Fruit fly (Drosophila melanogaster) whole organism, embryonic: ENCODE data around the gene Coq5.

Experiments
- Awh ChIP-seq: fragments of 200-800 bp; sonication (Bioruptor generic); IDR thresholded peaks from 2 replicates; pipeline ENCODE4, ENCODE4 v1.3.6; 2022; ENCODE audit warnings: missing biosample characterization, missing genetic modification characterization
- B-H1 ChIP-seq: fragments of 200-800 bp; sonication (Bioruptor generic); IDR thresholded peaks from 3 replicates; pipeline ENCODE4 v1.3.6; 2022; ENCODE audit warnings: missing biosample characterization, missing genetic modification characterization
- CG10147 ChIP-seq: fragments of 200-800 bp; sonication (Bioruptor generic); optimal IDR thresholded peaks from 2 replicates; lab custom pipeline; 2019; ENCODE audit warnings: missing biosample characterization, mild to moderate bottlenecking, missing genetic modification characterization, moderate library complexity
- CG10431 ChIP-seq: fragments of 200-800 bp; sonication (Bioruptor generic); optimal IDR thresholded peaks from 3 replicates; lab custom pipeline; 2018; ENCODE audit warnings: missing biosample characterization, mild to moderate bottlenecking, missing genetic modification characterization
- CG12744 ChIP-seq: fragments of 200-800 bp; sonication (Bioruptor generic); optimal IDR thresholded peaks from 2 replicates; lab custom pipeline; 2016; ENCODE audit warnings: missing biosample characterization, missing genetic modification characterization
- CG12769 ChIP-seq: fragments of 200-800 bp; sonication (Bioruptor generic); optimal IDR thresholded peaks from 2 replicates; lab custom pipeline; 2019; ENCODE audit warnings: missing biosample characterization, mild to moderate bottlenecking, missing genetic modification characterization, moderate library complexity
- CG13624 ChIP-seq: fragments of 200-800 bp; sonication (Bioruptor generic); optimal IDR thresholded peaks from 2 replicates; lab custom pipeline; 2016; ENCODE audit warnings: missing biosample characterization, missing genetic modification characterization
- CG13775 ChIP-seq: fragments of 200-800 bp; sonication (Bioruptor generic); optimal IDR thresholded peaks from 3 replicates; lab custom pipeline; 2017; ENCODE audit warnings: missing biosample characterization, mild to moderate bottlenecking, missing genetic modification characterization
- CG15269 ChIP-seq: fragments of 200-800 bp; sonication (Bioruptor generic); optimal IDR thresholded peaks from 2 replicates; lab custom pipeline; 2018; ENCODE audit warnings: missing biosample characterization, mild to moderate bottlenecking, missing genetic modification characterization, moderate library complexity
- CG15696 ChIP-seq: fragments of 200-800 bp; sonication (Bioruptor generic); optimal IDR thresholded peaks from 2 replicates; lab custom pipeline; 2019; ENCODE audit warnings: missing biosample characterization, mild to moderate bottlenecking, missing genetic modification characterization, moderate library complexity
- CG17612 ChIP-seq: fragments of 200-800 bp; sonication (Bioruptor generic); IDR thresholded peaks from 2 replicates; pipeline ENCODE4 v1.3.6; 2022; ENCODE audit warnings: missing biosample characterization, missing genetic modification characterization
- CG17829 ChIP-seq: fragments of 200-800 bp; optimal IDR thresholded peaks from 2 replicates; lab custom pipeline; 2019; ENCODE audit warnings: missing biosample characterization, mild to moderate bottlenecking, missing genetic modification characterization, moderate library complexity
- CG3995 ChIP-seq: fragments of 200-800 bp; sonication (Bioruptor generic); optimal IDR thresholded peaks from 3 replicates; lab custom pipeline; 2016; ENCODE audit warnings: missing biosample characterization, missing genetic modification characterization
- CG4360 ChIP-seq: fragments of 200-800 bp; sonication (Bioruptor generic); IDR thresholded peaks from 2 replicates; pipeline ENCODE4 v1.3.6; 2022; ENCODE audit warnings: missing biosample characterization, missing genetic modification characterization
- CG6689 ChIP-seq: fragments of 200-800 bp; sonication (Bioruptor generic); IDR thresholded peaks from 2 replicates; pipeline ENCODE4 v1.3.6; 2022; ENCODE audit warnings: missing biosample characterization, missing genetic modification characterization
- CG6813 ChIP-seq: fragments of 200-800 bp; sonication (Bioruptor generic); optimal IDR thresholded peaks from 2 replicates; lab custom pipeline; 2017; ENCODE audit warnings: missing biosample characterization, missing genetic modification characterization, mild to moderate bottlenecking, moderate library complexity, missing genetic modification reagents
- CG7745 ChIP-seq: fragments of 200-800 bp; sonication (Bioruptor generic); optimal IDR thresholded peaks from 2 replicates; lab custom pipeline; 2018; ENCODE audit warnings: missing biosample characterization, mild to moderate bottlenecking, missing genetic modification characterization, moderate library complexity
- CTCF ChIP-seq: fragments of 200-800 bp; sonication (Bioruptor generic); optimal IDR thresholded peaks from 2 replicates; lab custom pipeline; 2017; ENCODE audit warnings: missing biosample characterization, mild to moderate bottlenecking, missing genetic modification characterization, moderate library complexity
- Gsc ChIP-seq: fragments of 200-800 bp; sonication (Bioruptor generic); IDR thresholded peaks from 2 replicates; pipeline ENCODE4 v1.3.6; 2022; ENCODE audit warnings: missing biosample characterization, missing genetic modification characterization
- HHEX ChIP-seq: fragments of 200-800 bp; sonication (Bioruptor generic); optimal IDR thresholded peaks from 3 replicates; lab custom pipeline; 2017; ENCODE audit warnings: missing biosample characterization, mild to moderate bottlenecking, missing genetic modification characterization, missing genetic modification reagents
- Hmr ChIP-seq: fragments of 200-800 bp; sonication (Bioruptor generic); optimal IDR thresholded peaks from 3 replicates; lab custom pipeline; 2017; ENCODE audit warnings: mild to moderate bottlenecking, missing biosample characterization, missing genetic modification reagents, missing genetic modification characterization
- Myb ChIP-seq: fragments of 200-800 bp; sonication (Bioruptor generic); optimal IDR thresholded peaks from 2 replicates; lab custom pipeline; 2016; ENCODE audit warnings: missing biosample characterization, missing genetic modification characterization
- Ptx1 ChIP-seq: fragments of 200-800 bp; sonication (Bioruptor generic); IDR thresholded peaks from 2 replicates; pipeline ENCODE4 v1.3.6; 2022; ENCODE audit warnings: missing biosample characterization, missing genetic modification characterization
- Rfx ChIP-seq: fragments of 200-800 bp; sonication (Bioruptor generic); IDR thresholded peaks from 2 replicates; pipeline ENCODE4 v1.3.6; 2022; ENCODE audit warnings: missing biosample characterization, missing genetic modification characterization
- Side ChIP-seq: fragments of 200-800 bp; sonication (Bioruptor generic); optimal IDR thresholded peaks from 2 replicates; lab custom pipeline; 2016; ENCODE audit warnings: missing biosample characterization, missing genetic modification characterization
- Sry-δ ChIP-seq: fragments of 200-800 bp; sonication (Bioruptor generic); optimal IDR thresholded peaks from 2 replicates; lab custom pipeline; 2016; ENCODE audit warnings: missing biosample characterization, missing genetic modification characterization
- Vsx1 ChIP-seq: fragments of 200-800 bp; sonication (Bioruptor generic); optimal IDR thresholded peaks from 2 replicates; lab custom pipeline; 2017; ENCODE audit warnings: missing biosample characterization, mild to moderate bottlenecking, missing genetic modification characterization, missing genetic modification reagents
- ac ChIP-seq: fragments of 200-800 bp; sonication (Bioruptor generic); optimal IDR thresholded peaks from 3 replicates; lab custom pipeline; 2017; ENCODE audit warnings: missing biosample characterization, mild to moderate bottlenecking, missing genetic modification characterization
- amos ChIP-seq: fragments of 200-800 bp; sonication (Bioruptor generic); IDR thresholded peaks from 2 replicates; pipeline ENCODE4 v1.3.6; 2022; ENCODE audit warnings: missing biosample characterization, missing genetic modification characterization; ENCODE audit not compliant: partially characterized antibody
- aop ChIP-seq: fragments of 200-800 bp; sonication (Bioruptor generic); IDR thresholded peaks from 2 replicates; pipeline ENCODE4 v1.3.6; 2022; ENCODE audit warnings: missing biosample characterization, missing genetic modification characterization
- bowl ChIP-seq: fragments of 200-800 bp; sonication (Bioruptor generic); IDR thresholded peaks from 2 replicates; pipeline ENCODE4 v1.3.6; 2022; ENCODE audit warnings: missing biosample characterization, missing genetic modification characterization
- bsh ChIP-seq, 2 experiments: fragments of 200-800 bp; sonication (Bioruptor generic); optimal IDR thresholded peaks; 2 replicates each; lab custom pipeline; 2017 to 2018; ENCODE audit warnings: mild to moderate bottlenecking in 2 of 2, missing biosample characterization in 2 of 2, missing genetic modification characterization in 2 of 2, moderate library complexity in 1 of 2
- cad ChIP-seq: fragments of >200 bp; optimal IDR thresholded peaks from 2 replicates; lab custom pipeline; 2017; ENCODE audit warnings: missing biosample characterization, missing genetic modification characterization
- chm ChIP-seq: fragments of 200-800 bp; sonication (Bioruptor generic); IDR thresholded peaks from 2 replicates; pipeline ENCODE4 v1.3.6; 2022; ENCODE audit warnings: missing biosample characterization, missing genetic modification characterization
- crp ChIP-seq, 2 experiments: fragments of 200-800 bp; sonication (Bioruptor generic); optimal IDR thresholded peaks; 2 replicates in 1 of 2; 3 replicates in 1 of 2; lab custom pipeline; 2017; ENCODE audit warnings: missing biosample characterization in 2 of 2, missing genetic modification characterization in 2 of 2, mild to moderate bottlenecking in 1 of 2, moderate library complexity in 1 of 2
- dati ChIP-seq: fragments of 200-800 bp; sonication (Bioruptor generic); IDR thresholded peaks from 2 replicates; pipeline ENCODE4 v1.3.6; 2022; ENCODE audit warnings: missing biosample characterization, missing genetic modification characterization
- dmrt99B ChIP-seq: fragments of 200-800 bp; sonication (Bioruptor generic); optimal IDR thresholded peaks from 2 replicates; lab custom pipeline; 2018; ENCODE audit warnings: missing biosample characterization, mild to moderate bottlenecking, missing genetic modification characterization, moderate library complexity
- dpn ChIP-seq, 2 experiments: fragments of 200-800 bp; sonication (Bioruptor generic); optimal IDR thresholded peaks; 3 replicates each; lab custom pipeline; 2016; ENCODE audit warnings: missing biosample characterization in 2 of 2, missing genetic modification characterization in 2 of 2
- esg ChIP-seq: fragments of 200-800 bp; sonication (Bioruptor generic); conservative IDR thresholded peaks from 2 replicates; pipeline ENCODE4 v1.3.6; 2022; ENCODE audit warnings: missing biosample characterization, missing genetic modification characterization
- ewg ChIP-seq: fragments of 200-800 bp; sonication (Bioruptor generic); optimal IDR thresholded peaks from 3 replicates; lab custom pipeline; 2017; ENCODE audit warnings: mild to moderate bottlenecking, missing biosample characterization, missing genetic modification reagents, missing genetic modification characterization
- fd102C ChIP-seq: fragments of 200-800 bp; sonication (Bioruptor generic); optimal IDR thresholded peaks from 2 replicates; lab custom pipeline; 2018; ENCODE audit warnings: missing biosample characterization, mild to moderate bottlenecking, missing genetic modification characterization, moderate library complexity
- gsb ChIP-seq: fragments of 200-800 bp; sonication (Bioruptor generic); IDR thresholded peaks from 2 replicates; pipeline ENCODE4 v1.3.6; 2022; ENCODE audit warnings: missing biosample characterization, missing genetic modification characterization
- jumu ChIP-seq: fragments of 200-800 bp; sonication (Bioruptor generic); optimal IDR thresholded peaks from 3 replicates; lab custom pipeline; 2016; ENCODE audit warnings: missing biosample characterization, missing genetic modification characterization
- lab ChIP-seq: fragments of 200-800 bp; sonication (Bioruptor generic); optimal IDR thresholded peaks from 3 replicates; lab custom pipeline; 2017; ENCODE audit warnings: missing biosample characterization, missing genetic modification characterization, mild to moderate bottlenecking, moderate library complexity, missing genetic modification reagents
- p53 ChIP-seq: fragments of 200-800 bp; sonication (Bioruptor generic); optimal IDR thresholded peaks from 2 replicates; lab custom pipeline; 2016; ENCODE audit warnings: missing biosample characterization, missing genetic modification characterization
- psq ChIP-seq: fragments of 200-800 bp; sonication (Bioruptor generic); optimal IDR thresholded peaks from 2 replicates; lab custom pipeline; 2017; ENCODE audit warnings: missing biosample characterization, missing genetic modification characterization
- ro ChIP-seq: fragments of 200-800 bp; sonication (Bioruptor generic); IDR thresholded peaks from 2 replicates; pipeline ENCODE4 v1.3.6; 2022; ENCODE audit warnings: missing biosample characterization, missing genetic modification characterization
- sna ChIP-seq: fragments of 200-800 bp; sonication (Bioruptor generic); IDR thresholded peaks from 2 replicates; pipeline ENCODE4 v1.3.6; 2022; ENCODE audit warnings: missing biosample characterization, missing genetic modification characterization; ENCODE audit not compliant: partially characterized antibody
- tap ChIP-seq: fragments of 200-800 bp; optimal IDR thresholded peaks from 3 replicates; lab custom pipeline; 2019; ENCODE audit warnings: missing biosample characterization, mild to moderate bottlenecking, missing genetic modification characterization, moderate library complexity
- tx ChIP-seq: fragments of 200-800 bp; sonication (Bioruptor generic); optimal IDR thresholded peaks from 2 replicates; lab custom pipeline; 2016; ENCODE audit warnings: missing biosample characterization, missing genetic modification characterization
- z ChIP-seq: fragments of 200-800 bp; sonication (Bioruptor generic); IDR thresholded peaks from 3 replicates; pipeline ENCODE4 v1.3.6; 2022; ENCODE audit warnings: missing biosample characterization, missing genetic modification characterization
- zen2 ChIP-seq: fragments of 200-800 bp; sonication (Bioruptor generic); IDR thresholded peaks from 3 replicates; pipeline ENCODE4 v1.3.6; 2022; ENCODE audit warnings: missing biosample characterization, missing genetic modification characterization; ENCODE audit not compliant: partially characterized antibody

The Coq5 gene

DNA sequence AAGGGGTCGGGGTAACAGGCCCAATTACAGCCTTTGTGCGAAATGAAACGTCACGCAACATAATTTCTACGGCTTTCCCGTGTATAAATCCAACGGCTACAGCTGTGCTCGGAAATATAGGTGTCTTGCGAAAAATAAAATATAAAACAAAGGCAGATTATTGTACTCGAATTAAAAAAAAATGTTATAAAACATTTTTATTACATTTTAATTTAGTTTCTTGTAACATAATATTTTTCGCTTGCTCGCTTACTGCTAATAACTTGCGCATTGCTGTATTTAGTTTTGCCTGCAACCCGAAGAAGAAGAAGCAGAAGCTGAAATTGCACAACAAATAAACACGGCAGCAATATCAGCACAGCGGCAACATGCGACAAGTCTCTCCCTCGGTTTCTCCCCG, 51.3 kb downstream of the Coq5 start (continued):
- TF ChIP-seq Sry-δ (no peak), ro (0 out of 2 replicates have a peak, but pooled peaks have one; percentile 15), lab (GFP tag; lab: Kevin White, UChicago) (peak; percentile 18), Side (no peak), gsb (no peak), tap (tag; lab: Kevin White, UChicago) (peak; percentile 47), Ptx1 (peak; percentile 66), psq (no peak), sna (GFP tag; lab: Robert Waterston, UW) (no peak), Gsc (GFP tag; lab: Robert Waterston, UW) (no peak), jumu (GFP tag; lab: Kevin White, UChicago) (no peak), dati (GFP tag; lab: Robert Waterston, UW) (no peak), B-H1 (0 out of 3 replicates have a peak, but pooled peaks have one; percentile 12), CTCF (GFP tag; lab: Kevin White, UChicago) (no peak), p53 (GFP tag; lab: Kevin White, UChicago) (no peak), CG3995 (GFP tag; lab: Kevin White, UChicago) (no peak), ewg (GFP tag; lab: Kevin White, UChicago) (no peak), chm (GFP tag; lab: Robert Waterston, UW) (no peak), amos (no peak), CG15269 (peak; percentile 54), fd102C (peak; percentile 10), aop (GFP tag; lab: Robert Waterston, UW) (no peak), CG13624 (GFP tag; lab: Kevin White, UChicago) (no peak), esg (GFP tag; lab: Robert Waterston, UW) (peak; percentile 43; the same call in 1 of the 2 replicates), CG17612 (GFP tag; lab: Robert Waterston, UW) (no peak), bsh (GFP tag; optimal IDR thresholded peaks at IDR 0.05; lab: Kevin White, UChicago) (peak; percentile 47), Hmr (GFP tag; lab: Kevin White, UChicago) (no peak), CG10147 (GFP tag; lab: Kevin White, UChicago) (no peak), dmrt99B (tag; lab: Kevin White, UChicago) (peak; percentile 74), CG12744 (no peak), cad (GFP tag; lab: Kevin White, UChicago) (no peak), tx (GFP tag; lab: Kevin White, UChicago) (no peak), bowl (GFP tag; lab: Robert Waterston, UW) (no peak), HHEX (GFP tag; lab: Kevin White, UChicago) (no peak), ac (GFP tag; lab: Kevin White, UChicago) (no peak), CG13775 (peak; percentile 19), z (GFP tag; lab: Robert Waterston, UW) (no peak), CG4360 (GFP tag; lab: Robert Waterston, UW) (no peak), Rfx (no peak), crp (GFP tag; optimal IDR thresholded peaks at IDR 0.05; lab: Kevin White, UChicago) (no peak), Myb (GFP tag; lab: Kevin White, UChicago) (no peak), CG7745 (tag; lab: Kevin White, UChicago) (no peak), CG15696 (tag; lab: Kevin White, UChicago) (peak; percentile 31), dpn (GFP tag; optimal IDR thresholded peaks at IDR 0.05; lab: Kevin White, UChicago) (peak in 1 of 2 experiments; percentile 36), CG6689 (GFP tag; lab: Robert Waterston, UW) (peak; percentile 66), CG17829 (tag; lab: Kevin White, UChicago) (peak; percentile 20), Awh (GFP tag; lab: Robert Waterston, UW) (peak; percentile 52; the same call in 1 of the 2 replicates), CG12769 (tag; lab: Kevin White, UChicago) (no peak), zen2 (no peak), Vsx1 (no peak), CG10431 (GFP tag; lab: Kevin White, UChicago) (no peak), CG6813 (GFP tag; lab: Kevin White, UChicago) (no peak)
